Worm (Caenorhabditis elegans) whole organism, late embryonic: ENCODE data around the gene hsp-17.

Source experiments
- ama-1 ChIP-seq: fragments of 150-350 bp; optimal IDR thresholded peaks from 2 replicates; lab custom pipeline; 2014
- ceh-2 ChIP-seq: sonication (generic microtip); optimal IDR thresholded peaks from 2 replicates; lab custom pipeline; 2016; ENCODE audit warnings: missing genotype, missing genetic modification characterization, missing compliant biosample characterization
- hlh-15 ChIP-seq: sonication (generic microtip); optimal IDR thresholded peaks from 2 replicates; lab custom pipeline; 2016; ENCODE audit warnings: missing genetic modification characterization, missing compliant biosample characterization
- hlh-8 ChIP-seq: sonication (generic microtip); optimal IDR thresholded peaks from 2 replicates; lab custom pipeline; 2016; ENCODE audit warnings: missing genotype, missing genetic modification characterization, missing compliant biosample characterization
- pha-4 ChIP-seq: fragments of 150-350 bp; optimal IDR thresholded peaks from 2 replicates; lab custom pipeline; 2018; ENCODE audit warnings: missing biosample characterization, missing genetic modification reagents, missing genetic modification characterization
- unc-55 ChIP-seq: sonication (generic microtip); optimal IDR thresholded peaks from 2 replicates; lab custom pipeline; 2017; ENCODE audit warnings: missing biosample characterization, missing genetic modification reagents, missing genetic modification characterization
- ztf-16 ChIP-seq: sonication (generic microtip); optimal IDR thresholded peaks from 2 replicates; lab custom pipeline; 2017; ENCODE audit warnings: missing genetic modification characterization, missing compliant biosample characterization

- TF ChIP-seq ztf-16 (tag; lab: Kevin White, UChicago) (no peak), ama-1 (no peak), hlh-8 (tag; lab: Kevin White, UChicago) (no peak), pha-4 (tag; lab: Kevin White, UChicago) (no peak), unc-55 (GFP tag; lab: Kevin White, UChicago) (no peak), hlh-15 (tag; lab: Kevin White, UChicago) (no peak), ceh-2 (no peak)
These were observed 35.8 kb downstream of the hsp-17 start for ce11 chrV:8349950-8350349.
